In genomic region chrIV:7580062-7580614, ce11 we compare ENCODE assay signal across 3 worm cellular contexts.
TF ChIP-seq lines count a peak whose summit lies in the region.

TSS of gene cec-5 (minus strand) at chrIV:7580112.
TSS of gene nol-10 (plus strand) at chrIV:7580597.

TF ChIP-seq in whole organism, L1 larva, 84 proteins besides CTCF, POLR2A, EP300 and RAD21 (continued from another document and continues in another):
- TF ChIP-seq skn-1 (tag; optimal IDR thresholded peaks at IDR 0.05; lab: Kevin White, UChicago): peak; percentile 40
- TF ChIP-seq unc-62 (GFP tag; optimal IDR thresholded peaks at IDR 0.05; lab: Kevin White, UChicago): no peak
- no peak for TF ChIP-seq Y116A8C.19 (tag; optimal IDR thresholded peaks at IDR 0.05; lab: Kevin White, UChicago; ENCODE audit: borderline replicate concordance)
- peak; percentile 12 to 66 (median 54) for TF ChIP-seq ceh-82 (tag; optimal IDR thresholded peaks at IDR 0.05; lab: Kevin White, UChicago)
- TF ChIP-seq nhr-84 (tag; optimal IDR thresholded peaks at IDR 0.05; lab: Kevin White, UChicago): no peak
- TF ChIP-seq nhr-47 (tag; optimal IDR thresholded peaks at IDR 0.05; lab: Kevin White, UChicago): peak; percentile 74
- no peak for TF ChIP-seq zip-4 (GFP tag; optimal IDR thresholded peaks at IDR 0.05; lab: Kevin White, UChicago)
- peak; percentile 79 for TF ChIP-seq C16A3.4 (tag; optimal IDR thresholded peaks at IDR 0.05; lab: Kevin White, UChicago)
- no peak for TF ChIP-seq nhr-11 (tag; optimal IDR thresholded peaks at IDR 0.05; lab: Kevin White, UChicago)
- peak; percentile 34 for TF ChIP-seq snpc-4 (tag; optimal IDR thresholded peaks at IDR 0.05; lab: Kevin White, UChicago)
- peak; percentile 34 for TF ChIP-seq blmp-1 (tag; optimal IDR thresholded peaks at IDR 0.05; lab: Kevin White, UChicago)
- TF ChIP-seq nhr-12 (tag; optimal IDR thresholded peaks at IDR 0.05; lab: Kevin White, UChicago): no peak
- TF ChIP-seq unc-86 (tag; optimal IDR thresholded peaks at IDR 0.05; lab: Kevin White, UChicago): peak; percentile 57
- peak; percentile 23 for TF ChIP-seq lir-3 (tag; optimal IDR thresholded peaks at IDR 0.05; lab: Kevin White, UChicago; ENCODE audit: poor library complexity)
- peak; percentile 78 to 81 for TF ChIP-seq efl-1 (optimal IDR thresholded peaks at IDR 0.05; lab: Kevin White, UChicago)
- peak; percentile 75 to 96 for TF ChIP-seq efl-1 (GFP tag; optimal IDR thresholded peaks at IDR 0.05 in 1 of 2; lab: Kevin White, UChicago)
- TF ChIP-seq lin-14 (GFP tag; optimal IDR thresholded peaks at IDR 0.05; lab: Kevin White, UChicago): peak; percentile 91
- no peak for TF ChIP-seq unc-30 (tag; optimal IDR thresholded peaks at IDR 0.05; lab: Kevin White, UChicago)
- TF ChIP-seq tbx-2 (tag; optimal IDR thresholded peaks at IDR 0.05; lab: Kevin White, UChicago): peak; percentile 73
- peak; percentile 76 for TF ChIP-seq mep-1 (tag; optimal IDR thresholded peaks at IDR 0.05; lab: Kevin White, UChicago)
- no peak for TF ChIP-seq sox-4 (tag; optimal IDR thresholded peaks at IDR 0.05; lab: Kevin White, UChicago)
- peak; percentile 44 for TF ChIP-seq nhr-19 (GFP tag; conservative IDR thresholded peaks at IDR 0.05; lab: Robert Waterston, UW)
- peak; percentile 48 for TF ChIP-seq elt-2 (tag; optimal IDR thresholded peaks at IDR 0.05; lab: Kevin White, UChicago)
- peak; percentile 12 for TF ChIP-seq irx-1 (tag; optimal IDR thresholded peaks at IDR 0.05; lab: Kevin White, UChicago)
- TF ChIP-seq efl-3 (GFP tag; optimal IDR thresholded peaks at IDR 0.05; lab: Kevin White, UChicago): no peak
- no peak for TF ChIP-seq fkh-4 (tag; optimal IDR thresholded peaks at IDR 0.05; lab: Kevin White, UChicago; ENCODE audit: borderline replicate concordance)
- no peak for TF ChIP-seq mef-2 (tag; optimal IDR thresholded peaks at IDR 0.05; lab: Kevin White, UChicago)
- no peak for TF ChIP-seq hpl-2 (GFP tag; optimal IDR thresholded peaks at IDR 0.05; lab: Kevin White, UChicago)
- TF ChIP-seq fkh-10 (GFP tag; optimal IDR thresholded peaks at IDR 0.05; lab: Kevin White, UChicago): peak; percentile 3
- TF ChIP-seq swsn-7 (tag; optimal IDR thresholded peaks at IDR 0.05; lab: Kevin White, UChicago): peak; percentile 75
- TF ChIP-seq ztf-4 (tag; optimal IDR thresholded peaks at IDR 0.05; lab: Kevin White, UChicago): peak; percentile 22
- peak; percentile 85 for TF ChIP-seq nhr-71 (tag; optimal IDR thresholded peaks at IDR 0.05; lab: Kevin White, UChicago)
- no peak for TF ChIP-seq ceh-8 (GFP tag; optimal IDR thresholded peaks at IDR 0.05; lab: Kevin White, UChicago)
- TF ChIP-seq egl-13 (tag; optimal IDR thresholded peaks at IDR 0.05; lab: Kevin White, UChicago): peak; percentile 58
- no peak for TF ChIP-seq nhr-85 (tag; lab: Kevin White, UChicago)
- TF ChIP-seq fos-1 (tag; optimal IDR thresholded peaks at IDR 0.05; lab: Kevin White, UChicago): peak; percentile 53
- TF ChIP-seq nhr-20 (tag; optimal IDR thresholded peaks at IDR 0.05; lab: Kevin White, UChicago): peak; percentile 74
- TF ChIP-seq jun-1 (tag; optimal IDR thresholded peaks at IDR 0.05; lab: Kevin White, UChicago): no peak
- TF ChIP-seq mab-9 (GFP tag; IDR thresholded peaks at IDR 0.05; lab: Robert Waterston, UW): no peak
- TF ChIP-seq tlp-1 (tag; optimal IDR thresholded peaks at IDR 0.05; lab: Kevin White, UChicago): no peak
- TF ChIP-seq isw-1 (GFP tag; IDR thresholded peaks at IDR 0.05; lab: Robert Waterston, UW): peak; percentile 47; the same call in 1 of the 2 replicates
- no peak for TF ChIP-seq lin-39 (tag; optimal IDR thresholded peaks at IDR 0.05; lab: Kevin White, UChicago)
- peak in 1 of 2 experiments; percentile 29 for TF ChIP-seq ztf-11 (tag; optimal IDR thresholded peaks at IDR 0.05; lab: Kevin White, UChicago)
- no peak for TF ChIP-seq nhr-76 (tag; optimal IDR thresholded peaks at IDR 0.05; lab: Kevin White, UChicago)

TF ChIP-seq in whole organism, L3 larva, 47 proteins besides CTCF, POLR2A, EP300 and RAD21 (continued from another document):
- TF ChIP-seq eor-1 (tag; optimal IDR thresholded peaks at IDR 0.05; lab: Kevin White, UChicago) (no peak), tbx-2 (tag; optimal IDR thresholded peaks at IDR 0.05; lab: Kevin White, UChicago) (no peak), nhr-11 (tag; optimal IDR thresholded peaks at IDR 0.05; lab: Kevin White, UChicago) (no peak), ceh-9 (tag; optimal IDR thresholded peaks at IDR 0.05; lab: Kevin White, UChicago) (no peak), elt-1 (tag; optimal IDR thresholded peaks at IDR 0.05; lab: Kevin White, UChicago) (no peak), ZK546.5 (tag; optimal IDR thresholded peaks at IDR 0.05; lab: Kevin White, UChicago) (no peak), mdl-1 (tag; optimal IDR thresholded peaks at IDR 0.05; lab: Kevin White, UChicago) (no peak), aly-2 (tag; optimal IDR thresholded peaks at IDR 0.05; lab: Kevin White, UChicago) (no peak), mml-1 (tag; optimal IDR thresholded peaks at IDR 0.05; lab: Kevin White, UChicago) (no peak), ztf-4 (tag; optimal IDR thresholded peaks at IDR 0.05; lab: Kevin White, UChicago) (no peak), ztf-11 (tag; optimal IDR thresholded peaks at IDR 0.05; lab: Kevin White, UChicago) (no peak), unc-62 (GFP tag; optimal IDR thresholded peaks at IDR 0.05; lab: Kevin White, UChicago) (no peak), lin-15B (tag; optimal IDR thresholded peaks at IDR 0.05; lab: Kevin White, UChicago) (peak; percentile 93), jun-1 (tag; optimal IDR thresholded peaks at IDR 0.05; lab: Kevin White, UChicago) (peak; percentile 51), elt-2 (tag; optimal IDR thresholded peaks at IDR 0.05; lab: Kevin White, UChicago) (peak; percentile 61), sea-2 (GFP tag; optimal IDR thresholded peaks at IDR 0.05; lab: Kevin White, UChicago) (no peak), egl-27 (tag; optimal IDR thresholded peaks at IDR 0.05; lab: Kevin White, UChicago) (peak; percentile 19), ceh-16 (tag; optimal IDR thresholded peaks at IDR 0.05; lab: Kevin White, UChicago) (no peak), nhr-12 (tag; optimal IDR thresholded peaks at IDR 0.05; lab: Kevin White, UChicago) (no peak), nhr-28 (tag; optimal IDR thresholded peaks at IDR 0.05; lab: Kevin White, UChicago) (no peak), fkh-2 (tag; optimal IDR thresholded peaks at IDR 0.05; lab: Kevin White, UChicago) (no peak), fos-1 (tag; optimal IDR thresholded peaks at IDR 0.05; lab: Kevin White, UChicago) (no peak), nhr-25 (tag; optimal IDR thresholded peaks at IDR 0.05; lab: Kevin White, UChicago) (peak; percentile 79), nhr-77 (tag; optimal IDR thresholded peaks at IDR 0.05; lab: Kevin White, UChicago) (no peak), ama-1 (optimal IDR thresholded peaks at IDR 0.05; lab: Kevin White, UChicago) (no peak), hmg-11 (tag; optimal IDR thresholded peaks at IDR 0.05; lab: Kevin White, UChicago) (peak; percentile 85), zag-1 (tag; optimal IDR thresholded peaks at IDR 0.05; lab: Kevin White, UChicago) (no peak), snpc-4 (tag; optimal IDR thresholded peaks at IDR 0.05; lab: Kevin White, UChicago) (peak; percentile 66)

TF ChIP-seq in whole organism, young adult, 124 proteins besides CTCF, POLR2A, EP300 and RAD21 (continued from another document):
- TF ChIP-seq bed-2 (GFP tag; IDR thresholded peaks at IDR 0.05; lab: Robert Waterston, UW) (no peak), F10E7.11 (tag; optimal IDR thresholded peaks at IDR 0.05; lab: Kevin White, UChicago) (no peak), mcd-1 (GFP tag; IDR thresholded peaks at IDR 0.05; lab: Robert Waterston, UW) (peak; percentile 81), hlh-26 (GFP tag; conservative IDR thresholded peaks at IDR 0.05; lab: Robert Waterston, UW) (no peak), snpc-1.1 (tag; optimal IDR thresholded peaks at IDR 0.05; lab: Kevin White, UChicago; ENCODE audit: insufficient read depth) (peak; percentile 78), sea-2 (GFP tag; IDR thresholded peaks at IDR 0.05; lab: Robert Waterston, UW) (no peak), F33H1.4 (GFP tag; IDR thresholded peaks at IDR 0.05; lab: Robert Waterston, UW) (no peak; the same call in 1 of the 2 replicates), ztf-18 (tag; optimal IDR thresholded peaks at IDR 0.05; lab: Kevin White, UChicago) (peak; percentile 90), akir-1 (GFP tag; optimal IDR thresholded peaks at IDR 0.05; lab: Kevin White, UChicago) (no peak), F57C9.4 (tag; optimal IDR thresholded peaks at IDR 0.05; lab: Kevin White, UChicago) (no peak), rpc-1 (optimal IDR thresholded peaks at IDR 0.05; lab: Kevin White, UChicago) (no peak), rpc-1 (tag; optimal IDR thresholded peaks at IDR 0.05; lab: Kevin White, UChicago) (peak; percentile 0), repo-1 (tag; optimal IDR thresholded peaks at IDR 0.05; lab: Kevin White, UChicago) (peak; percentile 30), B0261.1 (tag; optimal IDR thresholded peaks at IDR 0.05; lab: Kevin White, UChicago) (peak; percentile 9), athp-1 (tag; optimal IDR thresholded peaks at IDR 0.05; lab: Kevin White, UChicago) (peak; percentile 46), ekl-4 (GFP tag; IDR thresholded peaks at IDR 0.05; lab: Robert Waterston, UW) (peak; percentile 75), Y79H2A.3 (GFP tag; conservative IDR thresholded peaks at IDR 0.05; lab: Robert Waterston, UW) (peak; percentile 66; the same call in 1 of the 2 replicates), ceh-91 (GFP tag; IDR thresholded peaks at IDR 0.05; lab: Robert Waterston, UW) (peak; percentile 74), somi-1 (GFP tag; optimal IDR thresholded peaks at IDR 0.05; lab: Kevin White, UChicago) (no peak), madf-8 (GFP tag; conservative IDR thresholded peaks at IDR 0.05; lab: Robert Waterston, UW) (peak; percentile 41), lin-40 (tag; optimal IDR thresholded peaks at IDR 0.05; lab: Kevin White, UChicago) (peak; percentile 62), snpc-4 (GFP tag; optimal IDR thresholded peaks at IDR 0.05; lab: Kevin White, UChicago) (peak; percentile 77), snpc-4 (tag; optimal IDR thresholded peaks at IDR 0.05; lab: Kevin White, UChicago) (peak; percentile 76 to 89 (median 79)), nfya-1 (tag; optimal IDR thresholded peaks at IDR 0.05; lab: Kevin White, UChicago; ENCODE audit: borderline replicate concordance, insufficient read depth) (no peak), ceh-27 (GFP tag; optimal IDR thresholded peaks at IDR 0.05; lab: Kevin White, UChicago) (peak; percentile 90), lir-1 (GFP tag; conservative IDR thresholded peaks at IDR 0.05; lab: Robert Waterston, UW) (peak; percentile 71), T26A5.8 (tag; optimal IDR thresholded peaks at IDR 0.05; lab: Kevin White, UChicago) (no peak), T07F8.4 (tag; optimal IDR thresholded peaks at IDR 0.05; lab: Kevin White, UChicago) (peak; percentile 12), F39B2.1 (GFP tag; IDR thresholded peaks at IDR 0.05; lab: Robert Waterston, UW) (no peak), aptf-2 (GFP tag; conservative IDR thresholded peaks at IDR 0.05; lab: Robert Waterston, UW) (no peak), B0019.2 (GFP tag; conservative IDR thresholded peaks at IDR 0.05; lab: Robert Waterston, UW) (peak; percentile 61; the same call in 1 of the 2 replicates), attf-6 (GFP tag; IDR thresholded peaks at IDR 0.05; lab: Robert Waterston, UW) (no peak), pha-4 (tag; optimal IDR thresholded peaks at IDR 0.05; lab: Kevin White, UChicago) (no peak), madf-6 (GFP tag; IDR thresholded peaks at IDR 0.05; lab: Robert Waterston, UW) (peak; percentile 82), unc-62 (GFP tag; optimal IDR thresholded peaks at IDR 0.05; lab: Kevin White, UChicago) (no peak), dpl-1 (GFP tag; optimal IDR thresholded peaks at IDR 0.05; lab: Kevin White, UChicago) (peak; percentile 77), F49E8.2 (tag; optimal IDR thresholded peaks at IDR 0.05; lab: Kevin White, UChicago; ENCODE audit: insufficient read depth) (peak; percentile 92), lsl-1 (GFP tag; optimal IDR thresholded peaks at IDR 0.05; lab: Kevin White, UChicago) (peak; percentile 81), hmg-1.2 (GFP tag; IDR thresholded peaks at IDR 0.05; lab: Robert Waterston, UW) (peak; percentile 89), him-1 (tag; optimal IDR thresholded peaks at IDR 0.05; lab: Kevin White, UChicago) (peak; percentile 45), nhr-80 (tag; optimal IDR thresholded peaks at IDR 0.05; lab: Kevin White, UChicago) (peak; percentile 39), Y53F4B.3 (GFP tag; IDR thresholded peaks at IDR 0.05; lab: Robert Waterston, UW) (no peak), nfyb-1 (GFP tag; IDR thresholded peaks at IDR 0.05; lab: Robert Waterston, UW) (peak; percentile 83), cebp-1 (GFP tag; IDR thresholded peaks at IDR 0.05; lab: Robert Waterston, UW) (no peak), cebp-1 (tag; optimal IDR thresholded peaks at IDR 0.05; lab: Kevin White, UChicago) (peak; percentile 80), C06A6.2 (GFP tag; conservative IDR thresholded peaks at IDR 0.05; lab: Robert Waterston, UW) (no peak), mes-4 (tag; optimal IDR thresholded peaks at IDR 0.05; lab: Kevin White, UChicago) (no peak)
TF ChIP-seq in whole organism, young adult: peak in this region for 51.
